Fruit fly (Drosophila melanogaster) whole organism, embryonic: ENCODE measurements around the gene CG14820.
A peak's percentile ranks its signal among the peaks of the same experiment; 100 is the strongest.

Experiments
- BEAF-32 ChIP-seq: fragments of 200-800 bp; sonication (Bioruptor generic); optimal IDR thresholded peaks from 3 replicates; lab custom pipeline; 2017; ENCODE audit warnings: missing biosample characterization, missing genetic modification characterization, mild to moderate bottlenecking, moderate library complexity, missing genetic modification reagents
- Blimp-1 ChIP-seq: fragments of 200-800 bp; sonication (Bioruptor generic); optimal IDR thresholded peaks from 3 replicates; lab custom pipeline; 2018; ENCODE audit warnings: missing biosample characterization, missing genetic modification characterization, mild to moderate bottlenecking, moderate library complexity, missing genetic modification reagents
- BtbVII ChIP-seq: fragments of 200-800 bp; sonication (Bioruptor generic); optimal IDR thresholded peaks from 3 replicates; lab custom pipeline; 2017; ENCODE audit warnings: missing biosample characterization, mild to moderate bottlenecking, missing genetic modification characterization
- CG11560 ChIP-seq: fragments of 200-800 bp; sonication (Bioruptor generic); IDR thresholded peaks from 3 replicates; pipeline ENCODE4 v1.3.6; 2022; ENCODE audit warnings: missing biosample characterization, missing genetic modification characterization
- CG11695 ChIP-seq: fragments of 200-800 bp; sonication (Bioruptor generic); IDR thresholded peaks from 3 replicates; pipeline ENCODE4 v1.3.6; 2022; ENCODE audit warnings: missing biosample characterization, missing genetic modification characterization
- CG12769 ChIP-seq: fragments of 200-800 bp; sonication (Bioruptor generic); optimal IDR thresholded peaks from 2 replicates; lab custom pipeline; 2019; ENCODE audit warnings: missing biosample characterization, mild to moderate bottlenecking, missing genetic modification characterization, moderate library complexity
- CG15011 ChIP-seq: fragments of 200-800 bp; sonication (Bioruptor generic); optimal IDR thresholded peaks from 3 replicates; lab custom pipeline; 2018; ENCODE audit warnings: missing biosample characterization, mild to moderate bottlenecking, missing genetic modification characterization
- CG15269 ChIP-seq: fragments of 200-800 bp; sonication (Bioruptor generic); optimal IDR thresholded peaks from 2 replicates; lab custom pipeline; 2018; ENCODE audit warnings: missing biosample characterization, mild to moderate bottlenecking, missing genetic modification characterization, moderate library complexity
- CG15479 ChIP-seq: fragments of 200-800 bp; sonication (Bioruptor generic); optimal IDR thresholded peaks from 3 replicates; lab custom pipeline; 2019; ENCODE audit warnings: missing biosample characterization, mild to moderate bottlenecking, missing genetic modification characterization, moderate library complexity
- CG17328 ChIP-seq: fragments of 200-800 bp; sonication (Bioruptor generic); IDR thresholded peaks from 2 replicates; pipeline ENCODE4 v1.3.6; 2022; ENCODE audit warnings: missing biosample characterization, missing genetic modification characterization
- CG2116 ChIP-seq: fragments of 200-800 bp; sonication (Bioruptor generic); optimal IDR thresholded peaks from 3 replicates; lab custom pipeline; 2018; ENCODE audit warnings: missing biosample characterization, mild to moderate bottlenecking, missing genetic modification characterization
- CG30403 ChIP-seq: fragments of 200-800 bp; sonication (Bioruptor generic); optimal IDR thresholded peaks from 3 replicates; lab custom pipeline; 2016; ENCODE audit warnings: missing biosample characterization, missing genetic modification characterization
- CG33213 ChIP-seq: fragments of 200-800 bp; sonication (Bioruptor generic); optimal IDR thresholded peaks from 3 replicates; lab custom pipeline; 2016; ENCODE audit warnings: missing biosample characterization, missing genetic modification characterization
- CG34422 ChIP-seq: fragments of 200-800 bp; sonication (Bioruptor generic); IDR thresholded peaks from 3 replicates; pipeline ENCODE4 v1.3.6; 2022; ENCODE audit warnings: missing biosample characterization, missing genetic modification characterization
- CG6254 ChIP-seq: fragments of 200-800 bp; sonication (Bioruptor generic); optimal IDR thresholded peaks from 3 replicates; lab custom pipeline; 2017; ENCODE audit warnings: mild to moderate bottlenecking, missing biosample characterization, missing genetic modification reagents, missing genetic modification characterization
- CG6813 ChIP-seq: fragments of 200-800 bp; sonication (Bioruptor generic); optimal IDR thresholded peaks from 2 replicates; lab custom pipeline; 2017; ENCODE audit warnings: missing biosample characterization, missing genetic modification characterization, mild to moderate bottlenecking, moderate library complexity, missing genetic modification reagents
- CG7271 ChIP-seq: fragments of 200-800 bp; sonication (Bioruptor generic); optimal IDR thresholded peaks from 2 replicates; lab custom pipeline; 2018; ENCODE audit warnings: missing biosample characterization, mild to moderate bottlenecking, missing genetic modification characterization, moderate library complexity
- CG7372 ChIP-seq: fragments of 200-800 bp; sonication (Bioruptor generic); IDR thresholded peaks from 2 replicates; pipeline ENCODE4 v1.3.6; 2022; ENCODE audit warnings: missing biosample characterization, missing genetic modification characterization
- CG7556 ChIP-seq: fragments of 200-800 bp; sonication (Bioruptor generic); optimal IDR thresholded peaks from 2 replicates; lab custom pipeline; 2017; ENCODE audit warnings: missing biosample characterization, mild to moderate bottlenecking, missing genetic modification characterization
- CG8359 ChIP-seq: fragments of 200-800 bp; sonication (Bioruptor generic); optimal IDR thresholded peaks from 2 replicates; lab custom pipeline; 2017; ENCODE audit warnings: missing biosample characterization, mild to moderate bottlenecking, missing genetic modification characterization, borderline replicate concordance
- CG8765 ChIP-seq: fragments of 200-800 bp; sonication (Bioruptor generic); IDR thresholded peaks from 2 replicates; pipeline ENCODE4 v1.3.6; 2022; ENCODE audit warnings: missing biosample characterization, missing genetic modification characterization
- CG9437 ChIP-seq: fragments of 200-800 bp; sonication (Bioruptor generic); optimal IDR thresholded peaks from 2 replicates; lab custom pipeline; 2018; ENCODE audit warnings: missing biosample characterization, mild to moderate bottlenecking, missing genetic modification characterization
- Chrac-16 ChIP-seq: fragments of 200-800 bp; sonication (Bioruptor generic); optimal IDR thresholded peaks from 3 replicates; lab custom pipeline; 2016; ENCODE audit warnings: missing biosample characterization, missing genetic modification characterization
- Dll ChIP-seq: fragments of 200-800 bp; sonication (Bioruptor generic); IDR thresholded peaks from 4 replicates; pipeline ENCODE4 v1.3.6; 2022; ENCODE audit warnings: missing biosample characterization, missing genetic modification characterization; ENCODE audit not compliant: partially characterized antibody
- Ets65A ChIP-seq: fragments of 200-800 bp; sonication (Bioruptor generic); peaks from one replicate; lab custom pipeline; 2016; ENCODE audit warnings: missing biosample characterization, missing genetic modification characterization
- Fer2 ChIP-seq: fragments of 200-800 bp; sonication (Bioruptor generic); optimal IDR thresholded peaks from 2 replicates; lab custom pipeline; 2018; ENCODE audit warnings: missing biosample characterization, mild to moderate bottlenecking, missing genetic modification characterization, moderate library complexity
- GATAe ChIP-seq: fragments of 200-800 bp; sonication (Bioruptor generic); conservative IDR thresholded peaks from 2 replicates; pipeline ENCODE4 v1.3.6; 2022; ENCODE audit warnings: missing biosample characterization, missing genetic modification characterization
- Hmr ChIP-seq: fragments of 200-800 bp; sonication (Bioruptor generic); optimal IDR thresholded peaks from 3 replicates; lab custom pipeline; 2017; ENCODE audit warnings: mild to moderate bottlenecking, missing biosample characterization, missing genetic modification reagents, missing genetic modification characterization
- MBD-R2 ChIP-seq: fragments of 200-800 bp; sonication (Bioruptor generic); IDR thresholded peaks from 2 replicates; pipeline ENCODE4 v1.3.6; 2022; ENCODE audit warnings: missing biosample characterization, missing genetic modification characterization
- Nf-YB ChIP-seq: fragments of 200-800 bp; sonication (Bioruptor generic); optimal IDR thresholded peaks from 3 replicates; lab custom pipeline; 2019; ENCODE audit warnings: missing biosample characterization, mild to moderate bottlenecking, missing genetic modification characterization, moderate library complexity
- Ptx1 ChIP-seq: fragments of 200-800 bp; sonication (Bioruptor generic); IDR thresholded peaks from 2 replicates; pipeline ENCODE4 v1.3.6; 2022; ENCODE audit warnings: missing biosample characterization, missing genetic modification characterization
- Sin3A ChIP-seq: fragments of >200 bp; optimal IDR thresholded peaks from 2 replicates; lab custom pipeline; 2018
- ap ChIP-seq: fragments of 200-800 bp; sonication (Bioruptor generic); IDR thresholded peaks from 2 replicates; pipeline ENCODE4 v1.3.6; 2022; ENCODE audit warnings: missing biosample characterization, missing genetic modification characterization
- ase ChIP-seq: fragments of 200-800 bp; sonication (Bioruptor generic); IDR thresholded peaks from 3 replicates; pipeline ENCODE4 v1.3.6; 2022; ENCODE audit warnings: missing biosample characterization, missing genetic modification characterization
- btn ChIP-seq: fragments of 200-800 bp; sonication (Bioruptor generic); optimal IDR thresholded peaks from 2 replicates; lab custom pipeline; 2016; ENCODE audit warnings: missing biosample characterization, missing genetic modification characterization
- corto ChIP-seq: fragments of 200-800 bp; sonication (Bioruptor generic); optimal IDR thresholded peaks from 2 replicates; lab custom pipeline; 2016; ENCODE audit warnings: missing biosample characterization, mild to moderate bottlenecking, missing genetic modification characterization, moderate library complexity
- crol ChIP-seq: fragments of 200-800 bp; sonication (Bioruptor generic); IDR thresholded peaks from 2 replicates; pipeline ENCODE4 v1.3.6; 2022; ENCODE audit warnings: missing biosample characterization, missing genetic modification characterization
- fru ChIP-seq: fragments of >200 bp; optimal IDR thresholded peaks from 2 replicates; lab custom pipeline; 2017
- gcm ChIP-seq: fragments of 200-800 bp; sonication (Bioruptor generic); optimal IDR thresholded peaks from 2 replicates; lab custom pipeline; 2019; ENCODE audit warnings: missing biosample characterization, mild to moderate bottlenecking, missing genetic modification characterization, moderate library complexity
- gro ChIP-seq: fragments of 200-800 bp; sonication (Bioruptor generic); optimal IDR thresholded peaks from 2 replicates; lab custom pipeline; 2016; ENCODE audit warnings: missing biosample characterization, missing genetic modification characterization
- mld ChIP-seq: fragments of 200-800 bp; sonication (Bioruptor generic); IDR thresholded peaks from 3 replicates; pipeline ENCODE4 v1.3.6; 2022; ENCODE audit warnings: missing biosample characterization, missing genetic modification characterization; ENCODE audit not compliant: partially characterized antibody
- onecut ChIP-seq: fragments of 200-800 bp; sonication (Bioruptor generic); IDR thresholded peaks from 2 replicates; pipeline ENCODE4 v1.3.6; 2022; ENCODE audit warnings: missing biosample characterization, missing genetic modification characterization
- org-1 ChIP-seq: fragments of 200-800 bp; sonication (Bioruptor generic); optimal IDR thresholded peaks from 2 replicates; lab custom pipeline; 2017; ENCODE audit warnings: missing biosample characterization, missing genetic modification characterization
- pros ChIP-seq: fragments of 200-800 bp; sonication (Bioruptor generic); optimal IDR thresholded peaks from 3 replicates; lab custom pipeline; 2019; ENCODE audit warnings: missing biosample characterization, mild to moderate bottlenecking, missing genetic modification characterization, moderate library complexity
- ro ChIP-seq: fragments of 200-800 bp; sonication (Bioruptor generic); IDR thresholded peaks from 2 replicates; pipeline ENCODE4 v1.3.6; 2022; ENCODE audit warnings: missing biosample characterization, missing genetic modification characterization
- sqz ChIP-seq: fragments of 200-800 bp; sonication (Bioruptor generic); optimal IDR thresholded peaks from 3 replicates; lab custom pipeline; 2018; ENCODE audit warnings: missing biosample characterization, mild to moderate bottlenecking, missing genetic modification characterization
- ttk ChIP-seq: fragments of 200-800 bp; sonication (Bioruptor generic); IDR thresholded peaks from 2 replicates; pipeline ENCODE4 v2.1.2; 2022; ENCODE audit warnings: missing biosample characterization, missing genetic modification characterization
- usp ChIP-seq: fragments of >200 bp; optimal IDR thresholded peaks from 2 replicates; lab custom pipeline; 2017; ENCODE audit warnings: missing biosample characterization, missing genetic modification characterization
- wdn ChIP-seq: fragments of 200-800 bp; sonication (Bioruptor generic); IDR thresholded peaks from 2 replicates; pipeline ENCODE4 v1.3.6; 2022; ENCODE audit warnings: missing biosample characterization, missing genetic modification characterization
- z ChIP-seq: fragments of 200-800 bp; sonication (Bioruptor generic); IDR thresholded peaks from 3 replicates; pipeline ENCODE4 v1.3.6; 2022; ENCODE audit warnings: missing biosample characterization, missing genetic modification characterization

Gene CG14820

dm6 chr3L:6979387-6980249 is 46.9 kb downstream of the CG14820 start, which contains the start of gene Galphai (continued):
- no peak for TF ChIP-seq ttk (GFP tag; lab: Robert Waterston, UW)
- peak; percentile 28; the same call in 1 of the 3 replicates for TF ChIP-seq CG34422
- TF ChIP-seq Nf-YB (GFP tag; lab: Kevin White, UChicago): peak; percentile 14
- TF ChIP-seq Fer2 (tag; lab: Kevin White, UChicago): no peak
- no peak for TF ChIP-seq CG9437 (GFP tag; lab: Kevin White, UChicago)
- TF ChIP-seq mld (GFP tag; lab: Robert Waterston, UW): no peak
- no peak for TF ChIP-seq ro (GFP tag; lab: Robert Waterston, UW)
- TF ChIP-seq CG6813 (GFP tag; lab: Kevin White, UChicago): no peak
- peak; percentile 94 for TF ChIP-seq Ets65A (GFP tag; lab: Kevin White, UChicago)
- TF ChIP-seq CG6254 (GFP tag; lab: Kevin White, UChicago): no peak
- TF ChIP-seq CG17328 (GFP tag; lab: Robert Waterston, UW): no peak
- no peak for TF ChIP-seq CG7372 (GFP tag; lab: Robert Waterston, UW)
- no peak for TF ChIP-seq wdn (GFP tag; lab: Robert Waterston, UW)
- no peak for TF ChIP-seq onecut (GFP tag; lab: Robert Waterston, UW)
- TF ChIP-seq Hmr: peak; percentile 95
- no peak for TF ChIP-seq ap (GFP tag; lab: Robert Waterston, UW)
- TF ChIP-seq Dll (GFP tag; lab: Robert Waterston, UW): peak; percentile 15; the same call in 1 of the 4 replicates
- TF ChIP-seq sqz: peak; percentile 91
- peak; percentile 13 for TF ChIP-seq CG7271 (tag; lab: Kevin White, UChicago)
- peak; percentile 12 for TF ChIP-seq gcm (GFP tag; lab: Kevin White, UChicago)
- no peak for TF ChIP-seq fru
- TF ChIP-seq CG15479 (GFP tag; lab: Kevin White, UChicago): peak; percentile 96
- TF ChIP-seq CG8359 (GFP tag; lab: Kevin White, UChicago): no peak
- peak; percentile 62; the same call in 2 of the 3 replicates for TF ChIP-seq CG11560
- TF ChIP-seq GATAe (GFP tag; lab: Robert Waterston, UW): no peak
- TF ChIP-seq MBD-R2 (GFP tag; lab: Robert Waterston, UW): peak; percentile 63
- peak; percentile 72 for TF ChIP-seq CG2116 (GFP tag; lab: Kevin White, UChicago)
- no peak for TF ChIP-seq usp
- no peak for TF ChIP-seq CG11695
- TF ChIP-seq ase (GFP tag; lab: Robert Waterston, UW): no peak
- peak; percentile 67 for TF ChIP-seq BEAF-32 (GFP tag; lab: Kevin White, UChicago)
- TF ChIP-seq Chrac-16 (GFP tag; lab: Kevin White, UChicago): no peak
- no peak for TF ChIP-seq Ptx1 (GFP tag; lab: Robert Waterston, UW)
- TF ChIP-seq btn (GFP tag; lab: Kevin White, UChicago): no peak
- peak; percentile 60 for TF ChIP-seq CG12769 (tag; lab: Kevin White, UChicago)
- TF ChIP-seq z: no peak
- TF ChIP-seq CG30403 (GFP tag; lab: Kevin White, UChicago): peak; percentile 7
- TF ChIP-seq crol (GFP tag; lab: Robert Waterston, UW): peak; percentile 68; the same call in 1 of the 2 replicates
- TF ChIP-seq Blimp-1 (GFP tag; lab: Kevin White, UChicago): no peak
- TF ChIP-seq CG15011 (GFP tag; lab: Kevin White, UChicago): no peak
- peak; percentile 88 for TF ChIP-seq Sin3A (lab: Kevin White, UChicago)
- TF ChIP-seq CG8765 (GFP tag; lab: Robert Waterston, UW): 0 out of 2 replicates have a peak, but pooled peaks have one; percentile 38
- TF ChIP-seq CG15269 (tag; lab: Kevin White, UChicago): no peak
- no peak for TF ChIP-seq CG7556 (GFP tag; lab: Kevin White, UChicago)
- TF ChIP-seq pros (GFP tag; lab: Kevin White, UChicago): no peak
- peak; percentile 97 for TF ChIP-seq CG33213 (GFP tag; lab: Kevin White, UChicago)
- TF ChIP-seq BtbVII (GFP tag; lab: Kevin White, UChicago): no peak
- TF ChIP-seq gro: peak; percentile 37
- no peak for TF ChIP-seq org-1 (GFP tag; lab: Kevin White, UChicago)
- TF ChIP-seq corto: no peak
